Fruit fly (Drosophila melanogaster) whole organism, prepupa: ENCODE measurements around the gene CG33268.
"Not testable (repeated sequence)": the region's sequence is repeated elsewhere in the genome, so short reads cannot be mapped to it uniquely, and the experiment has no call there.

Experiments
- Blimp-1 ChIP-seq: fragments of 200-800 bp; sonication (Bioruptor generic); optimal IDR thresholded peaks from 3 replicates; lab custom pipeline; 2017; ENCODE audit warnings: missing biosample characterization, missing genetic modification characterization, mild to moderate bottlenecking, moderate library complexity, missing genetic modification reagents
- CG10631 ChIP-seq: fragments of 200-800 bp; sonication (Bioruptor generic); optimal IDR thresholded peaks from 2 replicates; lab custom pipeline; 2016; ENCODE audit warnings: missing biosample characterization, missing genetic modification characterization
- CG10669 ChIP-seq: fragments of 200-800 bp; sonication (Bioruptor generic); optimal IDR thresholded peaks from 3 replicates; lab custom pipeline; 2018; ENCODE audit warnings: missing biosample characterization, mild to moderate bottlenecking, missing genetic modification characterization, moderate library complexity
- CG11294 ChIP-seq: fragments of 200-800 bp; sonication (Bioruptor generic); IDR thresholded peaks from 2 replicates; pipeline ENCODE4 v1.3.6; 2022; ENCODE audit warnings: missing biosample characterization, missing genetic modification characterization
- CG11762 ChIP-seq: fragments of 200-800 bp; sonication (Bioruptor generic); optimal IDR thresholded peaks from 3 replicates; lab custom pipeline; 2016; ENCODE audit warnings: missing biosample characterization, missing genetic modification characterization; ENCODE audit not compliant: insufficient read depth
- CG15336 ChIP-seq: fragments of 200-800 bp; sonication (Bioruptor generic); IDR thresholded peaks from 2 replicates; pipeline ENCODE4 v1.3.6; 2022; ENCODE audit warnings: missing biosample characterization, missing genetic modification characterization
- CG3919 ChIP-seq: fragments of 200-800 bp; sonication (Bioruptor generic); optimal IDR thresholded peaks from 3 replicates; lab custom pipeline; 2016; ENCODE audit warnings: missing biosample characterization, missing genetic modification characterization
- CG6163 ChIP-seq: fragments of 200-800 bp; sonication (Bioruptor generic); IDR thresholded peaks from 3 replicates; pipeline ENCODE4 v1.3.6; 2022; ENCODE audit warnings: missing biosample characterization, missing genetic modification characterization
- CG6792 ChIP-seq: fragments of 200-800 bp; sonication (Bioruptor generic); optimal IDR thresholded peaks from 3 replicates; lab custom pipeline; 2016; ENCODE audit warnings: missing biosample characterization, missing genetic modification characterization
- CG7368 ChIP-seq: fragments of 200-800 bp; sonication (Bioruptor generic); optimal IDR thresholded peaks from 3 replicates; lab custom pipeline; 2016; ENCODE audit warnings: missing biosample characterization, missing genetic modification characterization
- CG8119 ChIP-seq: fragments of 200-800 bp; sonication (Bioruptor generic); IDR thresholded peaks from 3 replicates; pipeline ENCODE4 v1.3.6; 2022; ENCODE audit warnings: missing biosample characterization, missing genetic modification characterization
- CG8319 ChIP-seq: fragments of 200-800 bp; sonication (Bioruptor generic); optimal IDR thresholded peaks from 3 replicates; lab custom pipeline; 2016; ENCODE audit warnings: missing biosample characterization, missing genetic modification characterization
- CG9139 ChIP-seq: fragments of 200-800 bp; sonication (Bioruptor generic); optimal IDR thresholded peaks from 3 replicates; lab custom pipeline; 2017; ENCODE audit warnings: missing biosample characterization, mild to moderate bottlenecking, missing genetic modification characterization
- Eip75B ChIP-seq: fragments of 200-800 bp; sonication (Bioruptor generic); optimal IDR thresholded peaks from 3 replicates; lab custom pipeline; 2016; ENCODE audit warnings: missing biosample characterization, missing genetic modification characterization
- Eip78C ChIP-seq: fragments of 200-800 bp; sonication (Bioruptor generic); peaks from one replicate; lab custom pipeline; 2016; ENCODE audit warnings: missing biosample characterization, missing genetic modification characterization
- Eip93F ChIP-seq: fragments of 200-800 bp; sonication (Bioruptor generic); optimal IDR thresholded peaks from 2 replicates; lab custom pipeline; 2016; ENCODE audit warnings: missing biosample characterization, mild to moderate bottlenecking, missing genetic modification characterization
- Ets21C ChIP-seq: fragments of 200-800 bp; sonication (Bioruptor generic); optimal IDR thresholded peaks from 3 replicates; lab custom pipeline; 2016; ENCODE audit warnings: missing biosample characterization, missing genetic modification characterization
- Ets96B ChIP-seq: fragments of 200-800 bp; optimal IDR thresholded peaks from 2 replicates; lab custom pipeline; 2019; ENCODE audit warnings: missing biosample characterization, mild to moderate bottlenecking, missing genetic modification characterization, moderate library complexity
- Gug ChIP-seq: fragments of 200-800 bp; sonication (Bioruptor generic); IDR thresholded peaks from 2 replicates; pipeline ENCODE4 v1.3.6; 2022; ENCODE audit warnings: missing biosample characterization, missing genetic modification characterization
- Hr4 ChIP-seq: fragments of 200-800 bp; sonication (Bioruptor generic); optimal IDR thresholded peaks from 3 replicates; lab custom pipeline; 2016; ENCODE audit warnings: missing biosample characterization, missing genetic modification characterization
- Met ChIP-seq: fragments of 200-800 bp; sonication (Bioruptor generic); optimal IDR thresholded peaks from 3 replicates; lab custom pipeline; 2016; ENCODE audit warnings: missing biosample characterization, missing genetic modification characterization
- OdsH ChIP-seq: fragments of 200-800 bp; sonication (Bioruptor generic); optimal IDR thresholded peaks from 3 replicates; lab custom pipeline; 2016; ENCODE audit warnings: missing biosample characterization, missing genetic modification characterization
- Sox14 ChIP-seq: fragments of 200-800 bp; sonication (Bioruptor generic); optimal IDR thresholded peaks from 3 replicates; lab custom pipeline; 2016; ENCODE audit warnings: missing biosample characterization, missing genetic modification characterization
- acj6 ChIP-seq: fragments of 200-800 bp; sonication (Bioruptor generic); optimal IDR thresholded peaks from 3 replicates; lab custom pipeline; 2016; ENCODE audit warnings: missing biosample characterization, missing genetic modification characterization
- cyc ChIP-seq: fragments of 200-800 bp; sonication (Bioruptor generic); optimal IDR thresholded peaks from 3 replicates; lab custom pipeline; 2016; ENCODE audit warnings: missing biosample characterization, missing genetic modification characterization
- dsx ChIP-seq: fragments of 200-800 bp; optimal IDR thresholded peaks from 3 replicates; lab custom pipeline; 2019; ENCODE audit warnings: missing biosample characterization, mild to moderate bottlenecking, missing genetic modification characterization, moderate library complexity; ENCODE audit not compliant: poor library complexity, severe bottlenecking
- eg ChIP-seq: fragments of 200-800 bp; sonication (Bioruptor generic); IDR thresholded peaks from 3 replicates; pipeline ENCODE4 v1.3.6; 2022; ENCODE audit warnings: missing biosample characterization, missing genetic modification characterization
- fd85E ChIP-seq: fragments of 200-800 bp; sonication (Bioruptor generic); optimal IDR thresholded peaks from 3 replicates; lab custom pipeline; 2016; ENCODE audit warnings: missing biosample characterization, missing genetic modification characterization
- fkh ChIP-seq: fragments of 200-800 bp; sonication (Bioruptor generic); optimal IDR thresholded peaks from 3 replicates; lab custom pipeline; 2017; ENCODE audit warnings: missing biosample characterization, mild to moderate bottlenecking, missing genetic modification characterization, moderate library complexity
- net ChIP-seq: fragments of 200-800 bp; sonication (Bioruptor generic); optimal IDR thresholded peaks from 3 replicates; lab custom pipeline; 2016; ENCODE audit warnings: missing biosample characterization, missing genetic modification characterization
- spab ChIP-seq: fragments of 200-800 bp; sonication (Bioruptor generic); optimal IDR thresholded peaks from 2 replicates; lab custom pipeline; 2017; ENCODE audit warnings: missing biosample characterization, mild to moderate bottlenecking, missing genetic modification characterization, missing genetic modification reagents
- svp ChIP-seq: fragments of 200-800 bp; sonication (Bioruptor generic); peaks from one replicate; lab custom pipeline; 2016; ENCODE audit warnings: missing biosample characterization, missing genetic modification characterization
- vri ChIP-seq: fragments of 200-800 bp; sonication (Bioruptor generic); optimal IDR thresholded peaks from 3 replicates; lab custom pipeline; 2016; ENCODE audit warnings: missing biosample characterization, mild to moderate bottlenecking, missing genetic modification characterization

The CG33268 gene

DNA sequence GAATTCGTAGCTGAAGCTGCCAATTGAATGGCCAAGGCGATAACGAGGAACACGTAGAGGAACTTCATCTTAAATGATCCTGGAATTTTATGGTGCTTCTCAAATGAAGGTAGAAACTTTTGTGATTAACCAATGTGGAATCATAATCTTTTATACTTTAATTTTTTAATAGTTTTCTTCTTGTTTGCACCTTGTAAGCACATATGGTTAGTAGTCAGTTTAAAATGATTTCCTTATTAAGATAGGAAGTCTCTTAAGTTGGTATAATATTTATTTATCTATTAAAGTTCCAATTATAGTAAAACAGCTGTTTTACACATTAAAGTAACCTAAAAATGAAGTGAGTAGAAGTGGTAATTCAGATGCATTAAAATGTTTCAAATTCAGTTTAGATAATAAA lies 10.1 kb downstream of the CG33268 start, which contains the start of gene CG43391:
TSS of gene CG43391 (minus strand) at position 101 of the 400 bp plus-strand sequence.
- no peak for TF ChIP-seq CG6792 (GFP tag; lab: Kevin White, UChicago)

DNA sequence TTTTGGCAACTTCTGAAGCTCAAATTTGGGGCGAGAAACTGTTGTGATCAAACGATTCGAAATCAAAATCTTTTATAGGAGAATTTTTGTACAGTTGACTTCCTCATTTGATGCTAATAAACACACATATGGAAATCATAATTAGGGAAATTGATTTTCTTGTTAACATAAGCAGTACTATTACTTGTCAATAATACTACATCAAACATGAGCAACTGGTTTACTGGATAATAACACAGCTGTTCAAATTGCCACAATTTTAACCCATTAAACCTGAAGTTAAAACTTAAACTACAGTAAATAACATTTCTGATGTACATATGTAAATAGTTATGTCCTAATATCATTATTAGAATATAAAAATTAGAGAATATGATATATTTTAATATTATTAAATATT lies 11.1 kb downstream of the CG33268 start, which contains the start of gene CG43390:
TSS of gene CG43390 (minus strand) at position 32 of the 400 bp plus-strand sequence.
- TF ChIP-seq dsx (GFP tag; lab: Kevin White, UChicago) (no peak), CG15336 (no peak), CG6163 (GFP tag; lab: Robert Waterston, UW) (no peak), CG11762 (GFP tag; lab: Kevin White, UChicago) (no peak), CG8319 (GFP tag; lab: Kevin White, UChicago) (no peak), CG7368 (GFP tag; lab: Kevin White, UChicago) (no peak), fkh (GFP tag; lab: Kevin White, UChicago) (peak; percentile 46), Ets96B (tag; lab: Kevin White, UChicago) (no peak), Eip78C (GFP tag; lab: Kevin White, UChicago) (no peak)

DNA sequence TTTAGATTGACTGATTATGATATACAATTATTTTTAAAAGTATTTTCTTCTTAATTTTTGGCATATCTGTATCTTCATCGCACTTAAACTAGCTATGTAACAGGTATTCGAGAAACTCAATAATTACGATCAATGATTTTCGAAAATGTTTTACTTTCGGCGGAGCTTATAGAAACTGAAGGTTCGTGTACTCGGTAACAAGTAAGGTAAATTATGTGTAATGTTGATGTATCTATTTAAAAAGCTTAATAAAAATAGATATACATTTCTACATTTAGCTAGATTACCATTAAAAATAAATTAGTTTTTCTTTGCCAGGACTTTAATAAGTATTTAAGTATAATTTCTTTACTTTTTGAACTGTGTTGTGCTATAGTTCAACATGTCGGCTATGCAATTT lies 12.2 kb downstream of the CG33268 start:
- no peak for TF ChIP-seq Hr4 (GFP tag; lab: Kevin White, UChicago)
- no peak for TF ChIP-seq CG15336
- TF ChIP-seq fkh (GFP tag; lab: Kevin White, UChicago): no peak
- TF ChIP-seq Met (GFP tag; lab: Kevin White, UChicago): no peak

DNA sequence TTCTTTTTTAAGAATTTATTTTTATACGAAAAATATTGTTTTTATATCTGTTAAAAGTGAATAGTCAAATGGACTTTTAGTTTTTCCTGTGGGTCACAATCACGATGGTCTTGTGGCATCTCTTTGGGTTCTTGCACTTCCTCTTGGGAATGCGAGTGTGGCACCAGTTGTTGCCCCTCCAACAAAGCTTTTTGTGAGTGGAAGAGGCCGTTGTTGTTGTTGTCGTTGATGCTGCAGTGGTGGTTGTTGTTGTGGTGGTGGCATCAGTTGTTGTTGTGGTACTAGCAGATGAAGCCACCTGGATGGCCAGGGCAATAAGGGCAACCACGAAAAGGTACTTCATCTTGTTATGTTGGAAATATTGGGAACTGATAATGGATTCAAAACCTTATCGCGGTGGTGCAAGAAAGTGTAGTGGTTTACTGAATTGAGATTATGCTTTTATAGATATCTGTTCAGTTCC lies 12.8 kb downstream of the CG33268 start, which contains the start of gene CG33270:
TSS of gene CG33270 (minus strand) at position 413 of the 463 bp plus-strand sequence.
- TF ChIP-seq CG11294 (GFP tag; lab: Robert Waterston, UW): no peak
- no peak for TF ChIP-seq CG15336
- no peak for TF ChIP-seq Ets21C (GFP tag; lab: Kevin White, UChicago)
- TF ChIP-seq cyc: no peak
- no peak for TF ChIP-seq eg (GFP tag; lab: Robert Waterston, UW)
- TF ChIP-seq CG7368 (GFP tag; lab: Kevin White, UChicago): no peak
- TF ChIP-seq vri (GFP tag; lab: Kevin White, UChicago): no peak
- TF ChIP-seq CG8119 (GFP tag; lab: Robert Waterston, UW): no peak
- no peak for TF ChIP-seq acj6 (GFP tag; lab: Kevin White, UChicago)
- no peak for TF ChIP-seq Eip93F (GFP tag; lab: Kevin White, UChicago)
- TF ChIP-seq CG8319 (GFP tag; lab: Kevin White, UChicago): no peak
- TF ChIP-seq Gug (GFP tag; lab: Robert Waterston, UW): no peak
- TF ChIP-seq CG3919 (GFP tag; lab: Kevin White, UChicago): no peak
- no peak for TF ChIP-seq Blimp-1 (GFP tag; lab: Kevin White, UChicago)
- no peak for TF ChIP-seq svp (GFP tag; lab: Kevin White, UChicago)

DNA sequence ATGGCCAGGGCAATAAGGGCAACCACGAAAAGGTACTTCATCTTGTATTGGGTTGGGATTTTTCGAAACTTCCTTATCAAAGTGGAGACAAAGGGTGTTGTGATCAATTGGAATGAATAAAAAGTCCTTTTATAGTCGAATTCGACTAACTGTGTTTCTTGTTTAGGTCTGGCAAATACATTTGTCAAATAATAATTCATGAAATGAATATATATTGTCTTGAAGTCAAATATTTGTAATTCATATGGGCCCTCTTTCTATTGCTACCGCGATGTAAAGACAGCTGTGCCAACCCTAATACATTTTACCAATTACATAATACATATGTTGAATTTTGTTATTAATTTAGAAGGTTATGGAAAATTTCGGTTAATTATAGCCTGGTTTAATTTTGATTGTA lies 13.6 kb downstream of the CG33268 start, which contains the start of gene CG33271:
TSS of gene CG33271 (minus strand) at position 101 of the 400 bp plus-strand sequence.
- TF ChIP-seq fkh (GFP tag; lab: Kevin White, UChicago) (peak; percentile 32), OdsH (GFP tag; lab: Kevin White, UChicago) (no peak)

DNA sequence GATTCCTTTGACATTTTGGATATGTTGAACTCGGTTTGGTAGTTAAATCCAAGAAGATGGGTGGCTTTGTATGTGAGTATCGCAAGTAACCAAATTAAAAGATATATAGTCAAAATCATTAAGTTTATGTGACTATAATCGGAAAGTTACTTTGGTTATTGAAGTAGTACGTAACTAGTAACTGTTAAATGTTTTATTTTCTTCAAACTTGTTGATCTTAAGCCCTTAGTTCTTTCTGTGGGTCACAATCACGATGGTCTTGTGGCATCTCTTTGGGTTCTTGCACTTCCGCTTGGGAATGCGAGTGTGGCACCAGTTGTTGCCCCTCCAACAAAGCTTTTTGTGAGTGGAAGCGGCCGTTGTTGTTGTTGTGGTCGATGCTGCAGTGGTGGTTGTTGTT lies 14.1 kb downstream of the CG33268 start, which contains the start of gene CG33489:
TSS of gene CG33489 (minus strand) at position 101 of the 400 bp plus-strand sequence.
- not testable (repeated sequence) for TF ChIP-seq CG10669 (GFP tag; lab: Kevin White, UChicago); Eip75B (GFP tag; lab: Kevin White, UChicago); CG6163 (GFP tag; lab: Robert Waterston, UW)

DNA sequence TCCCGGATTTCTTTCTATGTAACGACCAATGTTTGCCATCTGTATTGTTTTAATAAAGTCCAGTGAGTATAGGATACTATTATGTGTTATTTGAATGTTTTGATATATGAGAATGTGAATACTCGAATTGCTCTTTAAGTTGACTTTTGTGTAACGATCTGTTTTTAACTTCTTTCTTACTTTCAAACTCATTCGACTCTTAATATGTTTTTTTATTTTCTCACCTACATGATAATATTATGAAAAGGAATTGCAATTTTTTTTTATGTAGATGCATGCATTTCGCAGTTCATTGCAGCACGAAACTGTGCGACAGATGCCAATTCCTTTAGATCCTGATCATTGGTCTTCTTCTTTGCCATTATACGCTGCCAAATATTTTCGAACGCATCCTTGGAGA lies 16.5 kb downstream of the CG33268 start, which contains the start of gene CG33490:
TSS of gene CG33490 (minus strand) at position 101 of the 400 bp plus-strand sequence.
- TF ChIP-seq CG10631: no peak
- TF ChIP-seq Blimp-1 (GFP tag; lab: Kevin White, UChicago): no peak
- no peak for TF ChIP-seq Sox14 (GFP tag; lab: Kevin White, UChicago)
- no peak for TF ChIP-seq CG10669 (GFP tag; lab: Kevin White, UChicago)
- no peak for TF ChIP-seq fd85E (GFP tag; lab: Kevin White, UChicago)
- no peak for TF ChIP-seq net (GFP tag; lab: Kevin White, UChicago)
- no peak for TF ChIP-seq spab (GFP tag; lab: Kevin White, UChicago)
- no peak for TF ChIP-seq CG9139 (GFP tag; lab: Kevin White, UChicago)
- no peak for TF ChIP-seq CG11294 (GFP tag; lab: Robert Waterston, UW)
- TF ChIP-seq Eip75B (GFP tag; lab: Kevin White, UChicago): no peak
